Fruit fly (Drosophila melanogaster): ENCODE results near the gene CG31272.

CG31272 gene

dm6 chr3R:10775246-10775645 is 16.0 kb upstream of the CG31272 start (continued):
- TF ChIP-seq PHDP (tag; optimal IDR thresholded peaks at IDR 0.05): peak; percentile 45
- 0 out of 2 replicates have a peak, but pooled peaks have one; percentile 19 for TF ChIP-seq ttk (GFP tag; IDR thresholded peaks at IDR 0.05)
- no peak for TF ChIP-seq pan (optimal IDR thresholded peaks at IDR 0.05)
- TF ChIP-seq pan (GFP tag; optimal IDR thresholded peaks at IDR 0.05 in 1 of 2, IDR thresholded peaks at IDR 0.05 in 1 of 2): peak in 1 of 2 experiments; percentile 16
- TF ChIP-seq CG42726 (GFP tag; IDR thresholded peaks at IDR 0.05; ENCODE audit: partially characterized antibody): no peak
- TF ChIP-seq CG10147 (GFP tag; optimal IDR thresholded peaks at IDR 0.05): no peak

dm6 chr3R:10767526-10767925 is 8.3 kb upstream of the CG31272 start, which contains the start of gene TfIIFbeta:
TfIIFbeta (minus strand) TSS chr3R:10767804.
- TF ChIP-seq Dp (GFP tag; optimal IDR thresholded peaks at IDR 0.05) (peak; percentile 87), wdn (GFP tag; IDR thresholded peaks at IDR 0.05) (no peak), CG3281 (GFP tag; optimal IDR thresholded peaks at IDR 0.05) (no peak), CG10267 (tag; optimal IDR thresholded peaks at IDR 0.05) (peak; percentile 7), kni (GFP tag; optimal IDR thresholded peaks at IDR 0.05) (no peak), CG4360 (GFP tag; IDR thresholded peaks at IDR 0.05) (peak; percentile 97), CG4617 (GFP tag; optimal IDR thresholded peaks at IDR 0.05; ENCODE audit: borderline replicate concordance) (peak; percentile 62), trh (GFP tag; optimal IDR thresholded peaks at IDR 0.05) (no peak), ranshi (GFP tag; IDR thresholded peaks at IDR 0.05) (no peak), CG2889 (GFP tag; IDR thresholded peaks at IDR 0.05) (no peak), pzg (GFP tag; optimal IDR thresholded peaks at IDR 0.05) (peak; percentile 50), MESR4 (GFP tag; optimal IDR thresholded peaks at IDR 0.05) (peak; percentile 62), CG1024 (GFP tag; IDR thresholded peaks at IDR 0.05) (no peak), trem (tag; optimal IDR thresholded peaks at IDR 0.05) (peak; percentile 22), B-H2 (GFP tag; optimal IDR thresholded peaks at IDR 0.05) (no peak), E2f2 (GFP tag; IDR thresholded peaks at IDR 0.05) (peak; percentile 90), CG17568 (GFP tag; optimal IDR thresholded peaks at IDR 0.05) (no peak), dysf (GFP tag; IDR thresholded peaks at IDR 0.05) (no peak), CG31224 (GFP tag; IDR thresholded peaks at IDR 0.05) (no peak), ewg (GFP tag; optimal IDR thresholded peaks at IDR 0.05) (no peak), CG11504 (tag; optimal IDR thresholded peaks at IDR 0.05) (no peak), Vsx1 (GFP tag; optimal IDR thresholded peaks at IDR 0.05) (no peak), BEAF-32 (GFP tag; optimal IDR thresholded peaks at IDR 0.05) (peak; percentile 16), CG9797 (GFP tag; optimal IDR thresholded peaks at IDR 0.05) (peak; percentile 62), sqz (GFP tag; optimal IDR thresholded peaks at IDR 0.05) (no peak), CG17802 (tag; optimal IDR thresholded peaks at IDR 0.05) (no peak), Doc2 (GFP tag; IDR thresholded peaks at IDR 0.05) (no peak), Awh (GFP tag; IDR thresholded peaks at IDR 0.05) (no peak), MBD-R2 (GFP tag; IDR thresholded peaks at IDR 0.05) (peak; percentile 67), Dbx (GFP tag; IDR thresholded peaks at IDR 0.05) (0 out of 3 replicates have a peak, but pooled peaks have one; percentile 13), PHDP (tag; optimal IDR thresholded peaks at IDR 0.05) (no peak), gfzf (GFP tag; optimal IDR thresholded peaks at IDR 0.05) (peak; percentile 85), Side (GFP tag; optimal IDR thresholded peaks at IDR 0.05) (no peak), CG4730 (GFP tag; IDR thresholded peaks at IDR 0.05) (no peak), ash1 (GFP tag; optimal IDR thresholded peaks at IDR 0.05) (no peak)

Data from whole organism, embryonic.